Worm (Caenorhabditis elegans) whole organism, late embryonic: Measurements from ENCODE around the gene C55A6.10.

Experiments
- C38D4.7 ChIP-seq: fragments of 200-800 bp; sonication (Bioruptor generic); optimal IDR thresholded peaks from 2 replicates; lab custom pipeline; 2018; ENCODE audit warnings: mild to moderate bottlenecking, missing genetic modification characterization, moderate library complexity, missing compliant biosample characterization
- T23F11.4 ChIP-seq: fragments of 200-800 bp; sonication (Bioruptor generic); optimal IDR thresholded peaks from 2 replicates; lab custom pipeline; 2018; ENCODE audit warnings: mild to moderate bottlenecking, missing genetic modification characterization, missing compliant biosample characterization
- Y22D7AL.16 ChIP-seq: sonication (generic microtip); optimal IDR thresholded peaks from 2 replicates; lab custom pipeline; 2016; ENCODE audit warnings: missing genetic modification characterization, missing compliant biosample characterization
- ceh-14 ChIP-seq: sonication (generic microtip); optimal IDR thresholded peaks from 2 replicates; lab custom pipeline; 2016; ENCODE audit warnings: missing genotype, missing genetic modification characterization, missing compliant biosample characterization
- ceh-18 ChIP-seq: sonication (generic microtip); optimal IDR thresholded peaks from 2 replicates; lab custom pipeline; 2016; ENCODE audit warnings: missing genetic modification characterization, missing compliant biosample characterization
- ceh-19 ChIP-seq: fragments of 200-800 bp; sonication (Bioruptor generic); optimal IDR thresholded peaks from 2 replicates; lab custom pipeline; 2018; ENCODE audit warnings: mild to moderate bottlenecking, missing genetic modification characterization, missing compliant biosample characterization
- ceh-30 ChIP-seq: fragments of 150-350 bp; optimal IDR thresholded peaks from 2 replicates; lab custom pipeline; 2014; ENCODE audit warnings: missing biosample characterization, missing genetic modification characterization
- ceh-31 ChIP-seq: sonication (generic microtip); optimal IDR thresholded peaks from 2 replicates; lab custom pipeline; 2016; ENCODE audit warnings: missing genetic modification characterization, missing compliant biosample characterization
- ceh-34 ChIP-seq: sonication (generic microtip); optimal IDR thresholded peaks from 2 replicates; lab custom pipeline; 2016; ENCODE audit warnings: mild to moderate bottlenecking, missing genetic modification characterization, missing compliant biosample characterization
- ceh-48 ChIP-seq: sonication (generic microtip); optimal IDR thresholded peaks from 2 replicates; lab custom pipeline; 2016; ENCODE audit warnings: missing genetic modification characterization, inconsistent platforms, missing compliant biosample characterization
- che-1 ChIP-seq: sonication (generic microtip); optimal IDR thresholded peaks from 2 replicates; lab custom pipeline; 2016; ENCODE audit warnings: mild to moderate bottlenecking, missing genetic modification characterization, missing compliant biosample characterization
- elt-2 ChIP-seq: sonication (generic microtip); optimal IDR thresholded peaks from 2 replicates; lab custom pipeline; 2016; ENCODE audit warnings: missing genetic modification reagents, missing genetic modification characterization, missing compliant biosample characterization
- elt-4 ChIP-seq: sonication (generic microtip); optimal IDR thresholded peaks from 2 replicates; lab custom pipeline; 2016; ENCODE audit warnings: missing genetic modification characterization, missing compliant biosample characterization
- eyg-1 ChIP-seq: sonication (generic microtip); optimal IDR thresholded peaks from 2 replicates; lab custom pipeline; 2016; ENCODE audit warnings: missing genotype, missing genetic modification characterization, missing compliant biosample characterization
- fax-1 ChIP-seq: sonication (generic microtip); optimal IDR thresholded peaks from 2 replicates; lab custom pipeline; 2016; ENCODE audit warnings: missing genotype, missing genetic modification characterization, missing compliant biosample characterization
- fkh-10 ChIP-seq: fragments of 150-350 bp; optimal IDR thresholded peaks from 2 replicates; lab custom pipeline; 2014; ENCODE audit warnings: missing biosample characterization, missing genetic modification reagents, missing genetic modification characterization
- fkh-6 ChIP-seq: sonication (generic microtip); optimal IDR thresholded peaks from 2 replicates; lab custom pipeline; 2016; ENCODE audit warnings: missing genetic modification characterization, missing compliant biosample characterization
- gmeb-2 ChIP-seq: sonication (generic microtip); optimal IDR thresholded peaks from 2 replicates; lab custom pipeline; 2016; ENCODE audit warnings: missing genetic modification characterization, inconsistent platforms, missing compliant biosample characterization
- hlh-13 ChIP-seq: fragments of 200-800 bp; sonication (Bioruptor generic); optimal IDR thresholded peaks from 2 replicates; lab custom pipeline; 2018; ENCODE audit warnings: mild to moderate bottlenecking, missing genetic modification characterization, missing compliant biosample characterization
- hlh-15 ChIP-seq: sonication (generic microtip); optimal IDR thresholded peaks from 2 replicates; lab custom pipeline; 2016; ENCODE audit warnings: missing genetic modification characterization, missing compliant biosample characterization
- hlh-6 ChIP-seq: sonication (generic microtip); optimal IDR thresholded peaks from 2 replicates; lab custom pipeline; 2016; ENCODE audit warnings: missing genotype, missing genetic modification characterization, missing compliant biosample characterization
- lim-6 ChIP-seq: sonication (generic microtip); optimal IDR thresholded peaks from 2 replicates; lab custom pipeline; 2016; ENCODE audit warnings: missing genetic modification characterization, missing compliant biosample characterization
- lin-11 ChIP-seq: fragments of 200-800 bp; sonication (Bioruptor generic); optimal IDR thresholded peaks from 2 replicates; lab custom pipeline; 2018; ENCODE audit warnings: mild to moderate bottlenecking, missing genetic modification characterization, missing compliant biosample characterization
- mec-3 ChIP-seq: sonication (generic microtip); optimal IDR thresholded peaks from 2 replicates; lab custom pipeline; 2016; ENCODE audit warnings: borderline replicate concordance, missing genetic modification characterization, missing compliant biosample characterization
- nfya-1 ChIP-seq: sonication (generic microtip); optimal IDR thresholded peaks from 2 replicates; lab custom pipeline; 2017; ENCODE audit warnings: missing genetic modification characterization, mild to moderate bottlenecking, missing compliant biosample characterization, antibody characterized with exemption, moderate library complexity
- nhr-232 ChIP-seq: sonication (generic microtip); optimal IDR thresholded peaks from 2 replicates; lab custom pipeline; 2016; ENCODE audit warnings: missing genetic modification characterization, missing compliant biosample characterization
- pha-2 ChIP-seq: sonication (generic microtip); optimal IDR thresholded peaks from 2 replicates; lab custom pipeline; 2017; ENCODE audit warnings: mild to moderate bottlenecking, missing genetic modification characterization, missing compliant biosample characterization
- pha-4 ChIP-seq: fragments of 150-350 bp; optimal IDR thresholded peaks from 2 replicates; lab custom pipeline; 2018; ENCODE audit warnings: missing biosample characterization, missing genetic modification reagents, missing genetic modification characterization
- rnt-1 ChIP-seq: sonication (generic microtip); optimal IDR thresholded peaks from 2 replicates; lab custom pipeline; 2016; ENCODE audit warnings: missing genetic modification characterization, missing compliant biosample characterization
- sdc-2 ChIP-seq: sonication (generic microtip); optimal IDR thresholded peaks from 2 replicates; lab custom pipeline; 2016; ENCODE audit warnings: missing genotype, missing genetic modification characterization, missing compliant biosample characterization
- sox-4 ChIP-seq: sonication (generic microtip); optimal IDR thresholded peaks from 2 replicates; lab custom pipeline; 2017; ENCODE audit warnings: mild to moderate bottlenecking, missing genetic modification characterization, inconsistent platforms, missing compliant biosample characterization
- syd-9 ChIP-seq: sonication (generic microtip); optimal IDR thresholded peaks from 2 replicates; lab custom pipeline; 2016; ENCODE audit warnings: mild to moderate bottlenecking, missing genetic modification characterization, moderate library complexity, missing compliant biosample characterization
- tbx-2 ChIP-seq: sonication (generic microtip); optimal IDR thresholded peaks from 2 replicates; lab custom pipeline; 2016; ENCODE audit warnings: missing genetic modification characterization, missing compliant biosample characterization
- tbx-7 ChIP-seq: sonication (generic microtip); optimal IDR thresholded peaks from 2 replicates; lab custom pipeline; 2016; ENCODE audit warnings: missing genotype, missing genetic modification characterization, missing compliant biosample characterization
- unc-55 ChIP-seq: sonication (generic microtip); optimal IDR thresholded peaks from 2 replicates; lab custom pipeline; 2017; ENCODE audit warnings: missing biosample characterization, missing genetic modification reagents, missing genetic modification characterization
- zip-5 ChIP-seq: sonication (generic microtip); optimal IDR thresholded peaks from 2 replicates; lab custom pipeline; 2016; ENCODE audit warnings: missing genetic modification characterization, missing compliant biosample characterization

The C55A6.10 gene

ce11 chrV:11496283-11496682 is 8.9 kb upstream of the C55A6.10 start, which contains the start of gene htrl-1:
htrl-1 (minus strand) TSS chrV:11496383.
- TF ChIP-seq nhr-232 (no peak), fax-1 (tag; lab: Kevin White, UChicago) (no peak), elt-4 (tag; lab: Kevin White, UChicago) (no peak)
- TF ChIP-seq, all 69 proteins: peak for 0

- TF ChIP-seq mec-3 (tag; lab: Kevin White, UChicago) (no peak), ceh-34 (tag; lab: Kevin White, UChicago) (no peak), unc-55 (GFP tag; lab: Kevin White, UChicago) (no peak), tbx-2 (tag; lab: Kevin White, UChicago) (no peak), hlh-15 (tag; lab: Kevin White, UChicago) (no peak), fkh-10 (GFP tag; lab: Kevin White, UChicago) (no peak), hlh-6 (no peak), pha-2 (tag; lab: Kevin White, UChicago) (no peak), tbx-7 (no peak), zip-5 (no peak), ceh-19 (no peak), nfya-1 (tag; lab: Kevin White, UChicago) (no peak), ceh-31 (tag; lab: Kevin White, UChicago) (no peak), sox-4 (no peak), sdc-2 (no peak), ceh-30 (tag; lab: Kevin White, UChicago) (no peak), ceh-48 (tag; lab: Kevin White, UChicago) (no peak), che-1 (tag; lab: Kevin White, UChicago) (no peak), pha-4 (tag; lab: Kevin White, UChicago) (no peak)
Measured at ce11 chrV:11497475-11497874, 7.7 kb upstream of the C55A6.10 start.

- no peak for TF ChIP-seq lim-6 (tag; lab: Kevin White, UChicago)
- no peak for TF ChIP-seq tbx-2 (tag; lab: Kevin White, UChicago)
- TF ChIP-seq eyg-1, result no peak
- TF ChIP-seq, all 69 proteins: peak for 0
Measured at ce11 chrV:11499786-11500185, 5.4 kb upstream of the C55A6.10 start.

- TF ChIP-seq eyg-1, result no peak
- TF ChIP-seq syd-9 (tag; lab: Kevin White, UChicago), result no peak
- no peak for TF ChIP-seq unc-55 (GFP tag; lab: Kevin White, UChicago)
- TF ChIP-seq hlh-6, result no peak
- no peak for TF ChIP-seq C38D4.7 (GFP tag; lab: Kevin White, UChicago)
- no peak for TF ChIP-seq pha-2 (tag; lab: Kevin White, UChicago)
- TF ChIP-seq rnt-1, result no peak
- no peak for TF ChIP-seq elt-2 (tag; lab: Kevin White, UChicago)
- TF ChIP-seq hlh-13, result no peak
- TF ChIP-seq nhr-232, result no peak
- no peak for TF ChIP-seq ceh-18
- TF ChIP-seq Y22D7AL.16 (tag; lab: Kevin White, UChicago), result no peak
- no peak for TF ChIP-seq gmeb-2 (tag; lab: Kevin White, UChicago)
- TF ChIP-seq zip-5, result no peak
- TF ChIP-seq T23F11.4 (GFP tag; lab: Kevin White, UChicago), result no peak
- TF ChIP-seq lin-11, result no peak
- TF ChIP-seq ceh-34 (tag; lab: Kevin White, UChicago), result no peak
- no peak for TF ChIP-seq ceh-14 (tag; lab: Kevin White, UChicago)
Measured at ce11 chrV:11500980-11501379, 4.2 kb upstream of the C55A6.10 start.

- TF ChIP-seq fkh-6 (tag; lab: Kevin White, UChicago) (no peak), nfya-1 (tag; lab: Kevin White, UChicago) (peak; percentile 91)
Measured at ce11 chrV:11503081-11503751, 1.9 kb upstream of the C55A6.10 start, which contains the start of gene C55A6.12. C55A6.12 (minus strand) TSS chrV:11503131.
